Worm (Caenorhabditis elegans): Measurements from ENCODE around the gene acox-1.6.
A peak's percentile ranks its signal among the peaks of the same experiment; 100 is the strongest.

acox-1.6 gene

ce11 chrX:15887495-15887894 is 49.1 kb upstream of the acox-1.6 start, which contains the start of gene F53H4.3:
Gene F53H4.3, minus strand, starts transcription at chrX:15887595.
- TF ChIP-seq nhr-25 (tag; optimal IDR thresholded peaks at IDR 0.05; ENCODE audit: borderline replicate concordance, insufficient read depth) (no peak), dve-1 (tag; optimal IDR thresholded peaks at IDR 0.05; ENCODE audit: insufficient read depth) (no peak), lin-1 (GFP tag; IDR thresholded peaks at IDR 0.05) (no peak), lin-39 (tag; optimal IDR thresholded peaks at IDR 0.05) (no peak), lin-38 (GFP tag; IDR thresholded peaks at IDR 0.05) (no peak), lin-29 (GFP tag; IDR thresholded peaks at IDR 0.05) (no peak), dmd-6 (GFP tag; IDR thresholded peaks at IDR 0.05) (no peak), nhr-111 (GFP tag; optimal IDR thresholded peaks at IDR 0.05) (no peak), snpc-4 (tag; optimal IDR thresholded peaks at IDR 0.05) (no peak), set-16 (GFP tag; IDR thresholded peaks at IDR 0.05) (no peak), ZK337.2 (GFP tag; IDR thresholded peaks at IDR 0.05) (no peak), nhr-76 (tag; optimal IDR thresholded peaks at IDR 0.05) (no peak), gei-8 (GFP tag; optimal IDR thresholded peaks at IDR 0.05) (no peak), ceh-20 (GFP tag; IDR thresholded peaks at IDR 0.05) (no peak)

DNA sequence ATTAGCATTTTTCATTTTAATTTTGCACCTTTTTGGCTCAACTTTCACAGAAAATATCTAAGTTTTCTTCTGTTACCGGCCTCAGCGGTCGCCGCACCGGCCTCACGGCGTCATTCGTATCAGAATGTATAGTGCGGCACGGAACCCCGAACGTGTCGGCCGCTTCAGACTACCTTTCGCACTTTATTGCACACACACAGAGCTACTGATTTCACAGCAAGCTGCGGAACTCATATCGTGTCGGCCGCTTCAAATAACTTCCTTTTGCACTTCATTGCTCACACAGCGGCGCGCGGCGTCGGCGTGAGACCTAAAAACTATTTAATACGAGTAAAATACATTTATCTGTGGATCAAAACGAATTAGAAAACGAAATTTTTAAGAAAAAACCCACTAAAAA is 46.1 kb upstream of the acox-1.6 start:
- TF ChIP-seq nhr-25 (tag; optimal IDR thresholded peaks at IDR 0.05; ENCODE audit: borderline replicate concordance, insufficient read depth), result no peak
- no peak for TF ChIP-seq jun-1 (tag; optimal IDR thresholded peaks at IDR 0.05)
- no peak for TF ChIP-seq aly-2 (tag; optimal IDR thresholded peaks at IDR 0.05)
- no peak for TF ChIP-seq F26F4.8 (GFP tag; conservative IDR thresholded peaks at IDR 0.05)
- no peak for TF ChIP-seq T26A8.4 (GFP tag; IDR thresholded peaks at IDR 0.05)
- TF ChIP-seq spr-1 (tag; optimal IDR thresholded peaks at IDR 0.05), result no peak
- no peak for TF ChIP-seq nhr-42 (GFP tag; IDR thresholded peaks at IDR 0.05)

DNA sequence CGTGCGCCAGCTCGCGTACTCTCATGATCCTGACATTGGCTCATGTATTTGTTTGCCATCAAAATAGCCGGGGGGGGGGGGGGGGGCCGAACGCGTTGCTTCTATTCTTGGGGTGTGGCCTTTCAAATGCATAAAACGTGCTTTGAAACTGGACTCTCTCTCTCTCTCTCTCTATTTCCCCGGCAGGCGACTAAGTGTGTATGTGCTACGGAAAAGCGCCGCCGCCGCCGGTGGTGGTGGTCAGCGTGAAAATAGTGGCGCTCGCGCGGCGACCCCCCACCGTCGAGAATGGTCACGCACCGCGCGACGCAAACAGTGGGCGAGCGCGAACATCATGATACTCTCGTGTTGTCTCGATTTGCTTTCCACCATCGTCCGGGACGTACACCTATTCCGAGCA is 42.7 kb upstream of the acox-1.6 start:
- TF ChIP-seq aha-1 (tag) (peak; percentile 81), spr-3 (GFP tag; optimal IDR thresholded peaks at IDR 0.05) (no peak), lin-38 (GFP tag; IDR thresholded peaks at IDR 0.05) (no peak), nhr-41 (GFP tag; IDR thresholded peaks at IDR 0.05) (no peak), duxl-1 (tag; optimal IDR thresholded peaks at IDR 0.05; ENCODE audit: poor library complexity) (no peak), tag-97 (GFP tag; IDR thresholded peaks at IDR 0.05) (no peak), madf-9 (GFP tag; conservative IDR thresholded peaks at IDR 0.05) (no peak), Y105C5A.15 (GFP tag; IDR thresholded peaks at IDR 0.05) (no peak), nhr-237 (tag; optimal IDR thresholded peaks at IDR 0.05) (no peak), F37D6.2 (tag; optimal IDR thresholded peaks at IDR 0.05) (no peak), F44E2.7 (GFP tag; IDR thresholded peaks at IDR 0.05) (no peak), set-16 (GFP tag; IDR thresholded peaks at IDR 0.05) (peak; percentile 89), cey-2 (tag; optimal IDR thresholded peaks at IDR 0.05; ENCODE audit: borderline replicate concordance, insufficient read depth) (no peak), mes-2 (tag; optimal IDR thresholded peaks at IDR 0.05; ENCODE audit: poor library complexity, severe bottlenecking) (no peak), nhr-102 (tag; optimal IDR thresholded peaks at IDR 0.05) (no peak), hlh-30 (tag; optimal IDR thresholded peaks at IDR 0.05; ENCODE audit: insufficient read depth) (peak; percentile 14), hlh-11 (tag; optimal IDR thresholded peaks at IDR 0.05) (peak; percentile 21), lin-13 (GFP tag; optimal IDR thresholded peaks at IDR 0.05) (no peak), snpc-4 (tag; optimal IDR thresholded peaks at IDR 0.05) (no peak), unc-130 (GFP tag; optimal IDR thresholded peaks at IDR 0.05) (no peak), daf-19 (GFP tag; conservative IDR thresholded peaks at IDR 0.05) (no peak), lin-29 (GFP tag; IDR thresholded peaks at IDR 0.05) (no peak), dmd-9 (GFP tag; IDR thresholded peaks at IDR 0.05) (no peak), lin-15B (tag; optimal IDR thresholded peaks at IDR 0.05) (no peak), ceh-44 (GFP tag; IDR thresholded peaks at IDR 0.05) (no peak), R02D3.7 (tag; optimal IDR thresholded peaks at IDR 0.05) (no peak), daf-16 (GFP tag; optimal IDR thresholded peaks at IDR 0.05) (no peak), daf-16 (tag; optimal IDR thresholded peaks at IDR 0.05) (no peak), nhr-10 (tag; optimal IDR thresholded peaks at IDR 0.05) (no peak), ces-1 (GFP tag; optimal IDR thresholded peaks at IDR 0.05) (no peak), mdt-29 (GFP tag; IDR thresholded peaks at IDR 0.05) (no peak), nhr-28 (tag; optimal IDR thresholded peaks at IDR 0.05) (no peak), nhr-48 (tag; optimal IDR thresholded peaks at IDR 0.05) (no peak)

Data from whole organism, L4 larva.